Fruit fly (Drosophila melanogaster): ENCODE measurements around the gene Femcoat.

The Femcoat gene

DNA sequence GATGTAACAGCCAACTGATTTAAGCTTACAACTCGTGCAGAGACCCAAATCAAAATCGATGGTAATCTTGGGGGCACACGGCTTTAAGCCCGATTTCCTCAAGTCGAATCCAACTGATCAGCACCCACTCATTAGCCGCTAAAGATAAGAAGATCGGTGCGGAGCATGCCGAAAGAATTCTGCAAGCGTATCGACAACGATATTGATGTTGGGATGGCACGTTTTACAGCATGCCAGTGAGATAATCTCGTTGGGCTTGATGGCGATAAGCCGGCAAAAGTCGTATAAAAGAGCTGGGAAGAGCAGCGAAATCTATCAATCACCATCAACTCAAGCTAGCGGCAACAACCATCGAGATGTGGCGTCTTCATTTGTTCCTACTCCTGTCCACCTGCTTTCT, 24.8 kb downstream of the Femcoat start, which contains the start of gene CG15570:
TSS of gene CG15570 (plus strand) at position 301 of the 400 bp plus-strand sequence.
- TF ChIP-seq CG4730 (GFP tag; IDR thresholded peaks at IDR 0.05) (no peak), CG15514 (GFP tag; optimal IDR thresholded peaks at IDR 0.05) (no peak), CG1233 (GFP tag; optimal IDR thresholded peaks at IDR 0.05) (no peak), pan (optimal IDR thresholded peaks at IDR 0.05) (no peak), pan (GFP tag; optimal IDR thresholded peaks at IDR 0.05 in 1 of 2, IDR thresholded peaks at IDR 0.05 in 1 of 2) (no peak), tup (GFP tag; optimal IDR thresholded peaks at IDR 0.05) (no peak), hkb (optimal IDR thresholded peaks at IDR 0.05) (no peak), hkb (GFP tag; IDR thresholded peaks at IDR 0.05) (no peak), Tbp (GFP tag; optimal IDR thresholded peaks at IDR 0.05) (no peak), CG1602 (GFP tag; optimal IDR thresholded peaks at IDR 0.05) (no peak), ssp (GFP tag; IDR thresholded peaks at IDR 0.05) (no peak), ATbp (GFP tag; optimal IDR thresholded peaks at IDR 0.05) (no peak), CG11695 (GFP tag; IDR thresholded peaks at IDR 0.05) (no peak), sima (GFP tag; optimal IDR thresholded peaks at IDR 0.05) (no peak), twi (tag; optimal IDR thresholded peaks at IDR 0.05) (no peak)

DNA sequence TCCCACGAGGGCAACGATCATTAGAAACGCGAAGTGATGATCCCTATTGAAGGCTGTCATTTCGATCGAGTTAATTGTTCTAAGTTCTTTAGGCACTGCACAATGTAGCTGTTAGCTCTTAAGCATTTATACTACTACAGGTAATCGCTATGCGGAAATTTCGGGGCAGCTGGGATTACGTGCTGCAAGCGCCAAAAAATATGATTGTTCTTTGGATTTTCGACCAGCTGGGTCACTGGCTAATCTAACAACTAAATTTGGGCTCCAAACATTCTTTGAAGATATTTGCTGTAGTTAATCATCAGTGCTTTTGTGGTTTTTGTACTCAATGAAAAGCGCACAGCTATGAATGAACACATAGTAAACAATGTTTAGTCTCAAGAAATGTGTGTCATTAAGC, 25.3 kb downstream of the Femcoat start, which contains the start of gene CG15571:
TSS of gene CG15571 (minus strand) at position 101 of the 400 bp plus-strand sequence.
- TF ChIP-seq CG13624 (GFP tag; optimal IDR thresholded peaks at IDR 0.05) = no peak

DNA sequence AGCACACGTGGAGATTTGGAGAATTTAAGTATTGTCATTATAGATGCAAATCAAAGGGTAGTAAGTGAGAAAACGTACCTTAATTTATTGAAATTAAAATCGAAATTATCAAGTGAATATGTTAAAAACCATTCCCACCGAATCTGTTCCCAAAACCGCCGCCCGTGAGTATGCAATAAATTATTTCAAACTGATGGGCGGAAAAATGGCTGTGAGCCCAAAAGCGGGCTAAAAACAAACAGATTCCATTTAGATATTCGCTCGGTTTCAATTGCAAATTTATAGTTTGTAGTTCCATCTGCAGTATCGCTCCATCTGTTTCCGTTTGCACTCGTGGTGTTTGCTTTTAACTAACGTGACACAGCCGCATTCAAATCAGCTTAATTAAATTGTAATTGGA, 28.3 kb downstream of the Femcoat start:
- TF ChIP-seq br (optimal IDR thresholded peaks at IDR 0.05) (no peak), stwl (tag; optimal IDR thresholded peaks at IDR 0.05) (peak; percentile 2)

DNA sequence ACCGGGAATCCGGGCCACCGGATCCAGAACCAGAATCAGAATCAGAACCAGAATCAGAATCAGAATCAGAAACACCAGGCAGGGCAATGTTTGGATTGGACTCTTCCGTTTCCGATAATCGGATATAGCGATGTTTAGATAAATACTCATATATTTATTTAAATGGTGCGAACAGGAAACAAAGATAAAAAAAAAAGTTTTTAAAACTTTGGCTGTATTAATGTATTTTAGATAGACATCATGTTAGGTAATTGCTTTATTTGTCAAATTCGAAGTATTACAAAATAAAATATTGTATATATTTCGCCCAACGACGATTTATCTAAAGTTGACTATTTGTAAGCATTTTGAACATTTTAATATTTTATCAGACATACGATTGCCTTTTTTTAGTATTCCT, 29.9 kb downstream of the Femcoat start, which contains the start of gene CG43288:
TSS of gene CG43288 (plus strand) at position 301 of the 400 bp plus-strand sequence.
- no peak for TF ChIP-seq CG17328 (GFP tag; IDR thresholded peaks at IDR 0.05)
- peak; percentile 12 for TF ChIP-seq sens (GFP tag)

DNA sequence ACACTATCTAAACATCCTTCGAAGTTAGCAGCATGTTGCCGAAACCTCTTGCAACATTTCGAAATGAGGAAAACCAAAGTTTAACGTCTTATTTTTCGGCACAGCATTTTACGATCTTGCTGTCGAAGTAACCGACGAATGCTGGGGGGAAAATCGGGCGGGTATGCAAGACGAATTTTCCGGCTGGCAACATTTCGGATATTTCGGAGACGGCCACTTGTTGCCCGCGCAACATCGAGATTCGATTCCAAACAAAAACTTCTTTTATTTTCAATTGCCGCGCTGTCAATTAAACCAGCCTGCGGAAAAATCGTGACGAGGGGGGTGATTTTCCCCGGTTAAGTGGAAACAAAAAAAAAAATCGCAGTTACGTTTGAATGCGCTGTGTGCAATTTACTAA, 35.9 kb downstream of the Femcoat start:
- TF ChIP-seq pros (GFP tag; optimal IDR thresholded peaks at IDR 0.05) (peak; percentile 1), CG2199 (GFP tag; IDR thresholded peaks at IDR 0.05) (0 out of 3 replicates have a peak, but pooled peaks have one; percentile 25), CG34224 (GFP tag; IDR thresholded peaks at IDR 0.05; ENCODE audit: partially characterized antibody) (no peak), scrt (GFP tag; optimal IDR thresholded peaks at IDR 0.05) (peak; percentile 61), CG11504 (tag; optimal IDR thresholded peaks at IDR 0.05) (peak; percentile 88)

DNA sequence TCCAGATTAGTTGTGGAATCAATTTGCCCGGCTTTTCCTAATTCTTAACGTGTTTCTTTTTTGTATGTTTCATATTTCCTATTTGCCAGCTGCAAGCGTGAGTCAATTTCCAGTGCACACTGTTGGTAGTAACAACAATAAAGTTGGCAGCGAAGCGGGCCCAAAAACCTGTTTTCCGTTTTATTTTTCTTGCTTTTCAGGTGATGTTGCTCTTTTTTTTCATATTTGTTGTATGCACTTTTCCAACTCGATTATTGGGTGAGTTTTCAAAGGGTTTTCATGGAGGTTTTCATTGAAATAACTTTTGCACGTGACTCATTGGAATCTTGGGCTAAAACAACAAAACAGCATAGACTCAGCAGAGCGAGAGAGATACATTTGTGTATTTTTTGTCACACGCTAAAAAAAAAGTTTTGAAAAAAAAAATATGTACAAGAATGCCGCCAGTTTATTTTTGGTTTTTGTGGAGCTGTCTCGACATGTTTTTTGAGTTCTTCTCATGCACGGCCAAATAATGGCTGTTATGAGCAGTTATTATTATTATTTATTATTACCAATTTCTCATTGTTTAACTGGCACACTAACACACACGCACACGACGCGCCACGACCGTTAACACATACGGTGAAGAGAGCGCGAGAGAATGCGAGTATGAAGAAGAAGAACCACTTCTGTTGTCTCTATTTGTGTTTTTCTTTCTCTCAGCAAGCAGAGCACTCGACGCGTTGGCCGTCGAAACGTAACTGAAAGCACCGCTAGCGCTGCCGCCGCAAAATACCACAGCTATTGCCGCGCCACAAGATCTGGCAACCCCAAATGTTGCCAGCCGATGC, 37.1 kb downstream of the Femcoat start, which contains the start of gene Fas2:
TSS of gene Fas2 (minus strand) at position 748 of the 833 bp plus-strand sequence.
- TF ChIP-seq Six4 (GFP tag; optimal IDR thresholded peaks at IDR 0.05) (no peak), fd96Cb (tag; optimal IDR thresholded peaks at IDR 0.05) (no peak), ci (GFP tag; IDR thresholded peaks at IDR 0.05) (peak; percentile 90), CG16813 (GFP tag; IDR thresholded peaks at IDR 0.05; ENCODE audit: partially characterized antibody) (no peak), scrt (GFP tag; optimal IDR thresholded peaks at IDR 0.05) (peak; percentile 58), grn (GFP tag; optimal IDR thresholded peaks at IDR 0.05) (no peak), CG43689 (GFP tag; IDR thresholded peaks at IDR 0.05) (no peak; the same call in 1 of the 2 replicates), Side (GFP tag; optimal IDR thresholded peaks at IDR 0.05) (peak; percentile 52), fd3F (GFP tag; optimal IDR thresholded peaks at IDR 0.05) (no peak), CG10321 (GFP tag; IDR thresholded peaks at IDR 0.05) (no peak), CG8924 (tag; optimal IDR thresholded peaks at IDR 0.05) (peak; percentile 43), Asciz (GFP tag; optimal IDR thresholded peaks at IDR 0.05) (no peak), eve (GFP tag; optimal IDR thresholded peaks at IDR 0.05) (no peak), hbn (GFP tag; IDR thresholded peaks at IDR 0.05; ENCODE audit: partially characterized antibody) (no peak), GATAe (GFP tag; conservative IDR thresholded peaks at IDR 0.05) (no peak), Lhr (GFP tag; optimal IDR thresholded peaks at IDR 0.05) (peak; percentile 3), Deaf1 (tag; optimal IDR thresholded peaks at IDR 0.05) (peak; percentile 39), CG3163 (GFP tag; optimal IDR thresholded peaks at IDR 0.05) (peak; percentile 43)
